Fruit fly (Drosophila melanogaster) Kc167 (cell line): ENCODE data around the gene DEF8.

Experiments
- Myc ChIP-seq: fragments of >200 bp; optimal IDR thresholded peaks from 2 replicates; lab custom pipeline; 2017; ENCODE audit warnings: missing external identifiers
- Sin3A ChIP-seq: fragments of >200 bp; optimal IDR thresholded peaks from 2 replicates; lab custom pipeline; 2018; ENCODE audit warnings: missing external identifiers
- h ChIP-seq: fragments of >200 bp; optimal IDR thresholded peaks from 3 replicates; lab custom pipeline; 2018; ENCODE audit warnings: missing external identifiers
- insv ChIP-seq: fragments of >200 bp; optimal IDR thresholded peaks from 3 replicates; lab custom pipeline; 2018; ENCODE audit warnings: missing external identifiers
- psq ChIP-seq: fragments of >200 bp; optimal IDR thresholded peaks from 2 replicates; lab custom pipeline; 2017; ENCODE audit warnings: missing external identifiers
- ttk ChIP-seq: sonication (Bioruptor generic); optimal IDR thresholded peaks from 2 replicates; lab custom pipeline; 2017; ENCODE audit warnings: missing external identifiers

Gene DEF8

DNA sequence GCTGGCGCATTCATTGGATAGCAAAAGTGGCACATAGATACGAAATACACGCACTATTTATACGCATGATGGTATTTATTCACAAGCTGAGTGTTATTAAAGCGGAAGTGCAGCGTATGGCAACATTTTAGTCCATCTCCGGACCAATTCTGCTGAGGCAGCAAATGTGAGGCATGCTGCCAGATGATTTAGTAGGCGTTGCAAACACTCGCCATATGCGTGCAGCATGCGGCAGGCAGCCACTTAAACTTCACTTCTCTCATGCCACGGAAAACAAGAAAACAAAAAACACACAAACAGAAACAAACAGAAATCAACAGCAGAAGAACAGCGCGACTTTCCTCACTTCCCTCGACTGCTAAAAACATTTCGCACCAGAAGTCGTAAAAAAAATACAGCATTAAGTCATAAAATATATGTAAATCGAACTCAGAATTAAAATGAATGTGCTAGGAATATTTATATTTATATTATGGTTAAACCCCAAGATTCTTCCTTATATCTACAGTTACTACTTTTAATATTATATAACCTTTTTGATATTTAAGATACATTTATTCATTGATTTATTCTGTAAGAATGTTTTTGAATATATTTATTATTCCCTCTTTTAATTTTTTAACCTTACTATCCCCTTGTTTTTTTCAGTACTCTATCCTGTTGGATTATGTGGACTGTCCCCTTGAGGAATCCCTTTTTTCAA is 32.5 kb upstream of the DEF8 start:
- TF ChIP-seq Myc (no peak), Sin3A (no peak), insv (lab: Kevin White, UChicago) (no peak), h (no peak), ttk (lab: Kevin White, UChicago) (no peak), psq (no peak)

DNA sequence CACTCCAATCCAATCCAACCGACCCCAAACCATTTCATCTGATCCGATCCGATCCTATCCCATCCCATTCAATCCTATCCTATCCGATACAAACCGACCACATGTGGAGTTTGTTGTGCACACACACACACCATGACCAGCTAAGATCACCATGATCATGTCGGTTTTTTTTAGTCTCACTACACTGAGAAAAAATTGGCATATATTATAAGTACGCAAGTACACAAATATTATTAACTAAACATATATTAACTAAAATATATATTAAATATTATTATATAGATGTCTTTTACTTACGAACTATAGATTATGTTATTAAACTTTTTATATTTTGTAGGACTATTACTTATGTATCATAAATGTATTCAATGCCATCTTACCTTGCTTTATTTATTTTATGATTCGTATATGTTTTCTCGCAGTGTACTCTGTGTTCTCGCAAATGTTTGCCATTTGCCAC is 30.0 kb upstream of the DEF8 start:
- TF ChIP-seq Myc (no peak), insv (lab: Kevin White, UChicago) (no peak), psq (no peak), Sin3A (no peak), h (no peak), ttk (lab: Kevin White, UChicago) (no peak)

DNA sequence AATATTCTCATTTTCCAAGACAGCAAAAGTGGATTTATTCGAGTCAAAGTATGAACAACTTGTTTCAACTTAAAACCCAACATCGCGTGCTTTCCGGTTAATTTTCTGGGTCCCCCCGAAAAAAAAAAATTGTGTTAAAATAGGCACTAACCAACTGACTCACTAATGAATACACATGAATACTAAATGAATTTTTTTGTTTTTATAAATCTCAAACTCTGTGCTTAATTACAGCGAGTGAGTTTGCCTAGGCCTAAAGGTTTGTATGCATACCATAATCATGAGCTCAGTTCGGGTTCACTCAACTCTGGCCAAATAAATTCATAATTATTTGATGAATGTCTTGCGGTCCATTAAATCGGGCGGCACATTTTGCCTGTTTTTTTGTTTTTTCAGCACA is 24.6 kb upstream of the DEF8 start:
- TF ChIP-seq insv (lab: Kevin White, UChicago) (no peak), psq (no peak), Sin3A (no peak), Myc (no peak), ttk (lab: Kevin White, UChicago) (no peak), h (no peak)

DNA sequence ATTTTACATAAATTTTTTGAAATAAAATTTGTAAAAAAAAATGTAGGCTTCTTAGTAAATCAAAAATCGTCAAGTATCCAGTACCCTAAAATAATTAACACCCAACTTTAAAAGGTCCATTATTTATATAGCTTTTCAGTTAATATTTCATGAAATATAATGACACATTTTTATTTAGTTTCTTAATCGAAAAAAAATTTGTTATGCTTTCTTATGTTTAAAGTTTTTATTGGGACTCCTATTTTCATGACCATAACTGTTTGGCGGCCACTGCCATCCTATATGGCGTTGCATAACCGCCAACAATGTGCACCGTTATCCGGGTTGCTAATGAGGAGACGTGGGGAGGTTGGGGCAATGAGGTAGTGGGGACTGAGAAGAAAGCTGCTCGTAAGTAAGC is 23.4 kb upstream of the DEF8 start:
- TF ChIP-seq psq (no peak), Sin3A (no peak), h (no peak), Myc (no peak), insv (lab: Kevin White, UChicago) (no peak), ttk (lab: Kevin White, UChicago) (no peak)

DNA sequence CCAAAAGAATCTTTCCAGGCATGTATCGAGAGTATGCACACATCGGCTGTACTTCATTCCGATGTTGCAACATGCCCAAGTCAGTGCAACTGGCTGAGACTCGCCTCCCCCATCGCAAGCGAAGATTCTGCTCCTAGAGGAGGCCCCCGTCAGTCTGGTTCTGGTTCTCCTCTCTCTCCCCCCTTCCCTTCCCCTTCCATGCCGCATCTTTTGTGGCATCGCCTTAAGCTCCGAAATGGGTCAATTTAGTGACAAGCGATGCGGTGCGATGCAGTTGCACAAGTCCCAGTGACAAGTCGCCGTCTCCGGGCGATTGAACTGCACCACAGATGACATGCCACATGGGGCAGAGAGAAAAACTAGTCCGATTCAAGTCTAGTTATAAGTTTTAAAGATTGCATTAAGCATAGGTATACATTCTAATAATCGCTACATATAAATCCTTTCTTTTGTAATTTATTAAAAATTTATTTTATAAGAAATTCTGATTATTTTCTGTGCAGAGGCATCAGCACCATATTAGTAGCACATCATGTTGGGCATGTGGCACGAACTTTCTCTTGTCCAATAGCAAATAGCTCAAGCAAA is 22.8 kb upstream of the DEF8 start:
- TF ChIP-seq ttk (lab: Kevin White, UChicago) (no peak), Sin3A (no peak), psq (no peak), Myc (no peak), insv (lab: Kevin White, UChicago) (no peak), h (no peak)

DNA sequence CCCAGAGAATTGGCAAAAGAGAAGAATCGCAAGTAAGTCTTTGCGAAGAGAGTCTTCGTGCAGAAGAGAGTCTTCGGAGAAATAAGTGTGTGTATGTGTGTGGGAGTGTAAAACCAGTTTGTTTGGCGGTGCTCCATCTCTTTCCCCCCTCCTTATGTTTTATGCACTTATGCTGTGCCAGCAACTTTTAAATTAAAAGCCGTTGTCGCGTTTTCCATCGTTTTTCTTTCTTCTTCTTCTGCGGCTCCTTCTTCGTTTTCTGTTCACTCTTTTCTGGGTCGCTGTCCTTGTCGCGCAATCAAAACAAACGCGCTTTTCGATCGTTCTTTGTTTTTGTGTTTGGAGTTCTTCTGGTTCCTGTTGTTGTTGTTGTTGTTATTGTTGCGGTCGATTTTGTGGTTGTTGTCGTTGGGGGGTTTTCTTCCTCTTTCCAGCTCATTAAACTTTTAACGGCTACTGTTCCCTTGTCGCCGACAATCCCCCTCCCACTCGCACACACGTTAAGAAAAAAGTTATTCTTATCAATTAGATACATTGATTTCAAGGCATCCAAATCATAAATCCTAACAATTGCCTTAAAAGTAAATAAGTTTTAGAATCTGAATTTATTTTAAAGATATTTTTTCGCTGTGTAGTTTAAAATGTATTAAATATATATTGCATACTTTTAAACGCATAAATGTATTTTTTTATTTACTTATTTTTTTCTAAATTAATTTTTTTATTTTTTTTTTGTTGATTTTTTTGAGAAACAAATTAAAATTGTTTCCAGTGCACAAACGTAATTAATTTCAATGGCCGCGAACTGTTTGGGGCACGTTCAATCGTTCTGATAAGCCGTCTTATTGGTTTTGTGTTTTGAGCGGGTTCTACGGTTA is 20.6 kb upstream of the DEF8 start:
- TF ChIP-seq Myc (no peak), Sin3A (no peak), ttk (lab: Kevin White, UChicago) (no peak), insv (lab: Kevin White, UChicago) (no peak), h (no peak), psq (no peak)

DNA sequence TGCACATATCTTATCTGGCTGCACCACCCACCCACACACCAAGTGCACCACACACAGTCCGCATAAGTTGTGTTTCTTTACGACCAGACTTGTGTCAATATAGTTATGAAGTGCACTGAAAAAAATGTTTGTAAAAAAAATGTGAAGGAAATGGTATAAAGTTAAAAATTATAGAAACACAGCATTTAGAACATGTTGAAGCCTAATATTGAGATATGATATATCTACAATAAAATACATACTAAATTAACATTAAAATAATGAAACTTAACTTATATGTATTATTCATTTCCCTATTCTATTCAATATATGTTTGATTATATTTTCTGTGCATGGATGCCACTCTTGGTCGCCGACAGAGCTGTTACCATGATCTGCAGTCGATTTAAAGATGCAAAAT is 19.0 kb upstream of the DEF8 start:
- no peak for TF ChIP-seq Sin3A

DNA sequence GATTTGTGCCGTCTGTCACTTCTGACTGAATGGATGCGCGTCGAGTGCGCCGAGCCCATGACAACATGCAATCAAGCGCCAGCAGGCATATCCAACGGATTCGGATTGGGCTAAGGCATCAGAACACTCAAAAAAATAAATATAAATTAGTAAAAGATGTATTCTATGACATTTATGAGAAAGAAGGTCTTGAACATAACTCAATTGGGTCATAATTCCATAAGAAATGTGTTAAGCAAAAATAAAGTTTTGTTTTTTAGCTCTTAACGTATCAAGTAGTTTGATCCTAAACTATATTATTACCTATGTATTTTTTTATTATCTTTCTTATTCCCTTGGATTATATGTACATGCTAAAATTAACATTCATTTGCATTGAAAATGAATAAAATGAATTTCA is 18.4 kb upstream of the DEF8 start:
- TF ChIP-seq psq, result no peak
- no peak for TF ChIP-seq insv (lab: Kevin White, UChicago)
- no peak for TF ChIP-seq h
- TF ChIP-seq ttk (lab: Kevin White, UChicago), result no peak
- TF ChIP-seq Sin3A, result no peak
- no peak for TF ChIP-seq Myc

DNA sequence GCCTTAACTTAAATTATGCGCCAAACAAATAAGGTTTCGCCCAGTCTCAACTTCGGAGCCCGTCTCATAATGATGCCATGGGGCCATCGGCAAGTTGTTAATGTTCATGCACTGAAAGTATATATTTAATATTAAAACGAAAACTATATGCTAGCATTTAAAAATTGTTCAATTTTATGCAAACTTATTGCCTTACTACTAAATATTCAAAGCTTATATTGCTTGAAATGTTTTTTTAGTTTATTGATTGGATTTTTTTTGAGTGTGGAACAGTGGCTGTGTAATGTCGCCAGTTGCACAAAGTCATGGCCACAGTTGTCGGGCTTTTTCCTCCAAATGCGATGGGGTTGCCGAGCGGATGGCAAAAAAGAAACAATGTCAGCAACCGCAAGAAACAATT is 17.8 kb upstream of the DEF8 start:
- TF ChIP-seq Myc (no peak), h (no peak), psq (no peak), ttk (lab: Kevin White, UChicago) (no peak), Sin3A (no peak)

DNA sequence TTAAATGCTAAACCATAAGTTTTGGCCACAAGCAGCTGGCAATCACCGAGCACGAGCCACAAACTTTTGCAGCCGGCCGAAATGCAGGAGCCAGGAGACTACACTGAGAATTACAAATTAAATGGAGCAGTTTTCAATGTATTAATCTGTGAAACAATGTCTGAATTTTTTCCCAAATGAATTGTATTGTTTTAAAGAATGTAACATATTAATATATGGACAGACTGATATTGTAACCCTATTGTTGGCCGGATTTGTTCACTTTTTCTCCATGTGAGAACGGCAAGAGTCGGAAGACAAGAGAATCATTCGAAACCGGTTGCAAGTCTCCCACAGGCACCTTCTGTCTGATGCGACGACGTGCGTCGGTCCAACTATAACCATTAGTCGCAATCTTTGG is 16.8 kb upstream of the DEF8 start:
- TF ChIP-seq Myc (no peak), psq (no peak), insv (lab: Kevin White, UChicago) (no peak), Sin3A (no peak), h (no peak), ttk (lab: Kevin White, UChicago) (no peak)

DNA sequence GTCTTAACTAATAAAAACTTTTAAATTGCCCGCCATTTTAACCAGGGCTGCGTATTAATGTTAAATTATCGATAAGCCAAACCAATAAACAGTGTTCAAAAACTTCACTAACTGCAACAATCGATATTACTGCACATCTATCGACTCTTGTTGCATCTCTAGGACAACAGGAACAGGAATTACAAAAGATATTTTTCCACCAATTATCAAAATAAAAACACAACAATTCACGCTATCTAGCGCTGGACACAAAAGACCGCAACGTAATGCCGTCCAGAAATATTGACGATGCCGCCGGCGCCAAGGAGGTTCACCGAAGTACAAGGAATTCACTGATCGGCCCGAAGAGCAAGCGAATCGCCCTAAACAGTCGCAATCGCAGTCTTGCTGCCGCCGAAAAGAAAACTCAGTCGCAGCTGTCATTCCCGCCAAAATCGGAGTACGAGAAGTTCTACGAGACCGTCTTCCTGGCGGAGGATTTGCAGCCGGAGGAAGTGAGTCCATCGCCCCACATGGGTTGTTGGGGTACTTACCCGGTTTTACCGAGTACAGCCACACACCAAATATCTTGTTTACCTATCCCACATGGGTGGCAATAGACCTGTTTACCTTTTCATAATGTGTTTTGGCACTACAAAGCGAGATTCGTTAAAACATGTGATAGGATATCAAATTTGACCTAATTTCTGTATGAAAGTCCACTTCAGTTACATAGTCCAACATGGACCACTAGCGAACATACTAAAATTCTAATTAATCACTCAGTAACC is 15.8 kb upstream of the DEF8 start, which contains the start of gene vers:
vers (plus strand) TSS at position 136 of the 770 bp plus-strand sequence.
- TF ChIP-seq Myc (no peak), Sin3A (no peak), ttk (lab: Kevin White, UChicago) (no peak), psq (no peak), insv (lab: Kevin White, UChicago) (no peak), h (no peak)

DNA sequence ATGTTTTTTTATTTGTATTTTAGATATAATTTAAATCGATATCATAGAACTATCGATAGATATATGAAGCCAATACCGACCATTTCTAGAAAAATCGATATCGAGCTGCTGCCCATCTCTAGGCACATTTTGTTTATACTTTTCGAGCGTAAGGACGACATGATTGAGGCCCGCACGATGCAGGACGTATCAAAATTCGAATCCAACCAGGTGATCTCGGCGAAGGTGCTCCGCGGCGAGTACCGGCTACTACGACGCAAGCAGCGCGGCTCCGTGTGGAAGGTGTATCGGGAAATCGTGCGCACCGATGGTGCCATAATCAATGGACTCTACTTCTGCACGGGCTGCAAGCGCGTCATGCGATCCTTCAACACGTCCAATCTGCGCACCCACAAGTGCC is 13.8 kb upstream of the DEF8 start, which contains the start of gene ssp:
ssp (plus strand) TSS at position 102 of the 400 bp plus-strand sequence.
- no peak for TF ChIP-seq insv (lab: Kevin White, UChicago)
- TF ChIP-seq Myc, result no peak
- TF ChIP-seq ttk (lab: Kevin White, UChicago), result no peak
- TF ChIP-seq Sin3A, result no peak
- TF ChIP-seq psq, result no peak
- no peak for TF ChIP-seq h
